Worm (Caenorhabditis elegans) whole organism, young adult: ENCODE measurements around the gene Y49F6B.14.
A peak's percentile ranks its signal among the peaks of the same experiment; 100 is the strongest.

Experiments used
- B0019.2 ChIP-seq: fragments of 200-800 bp; sonication (Bioruptor generic); conservative IDR thresholded peaks from 2 replicates; pipeline ENCODE4 v1.3.6; 2022; ENCODE audit warnings: missing genetic modification reagents, missing genetic modification characterization, missing compliant biosample characterization
- B0261.1 ChIP-seq: sonication (generic microtip); optimal IDR thresholded peaks from 2 replicates; lab custom pipeline; 2016; ENCODE audit warnings: mild to moderate bottlenecking, missing genetic modification characterization, moderate library complexity, missing compliant biosample characterization
- C06A6.2 ChIP-seq: fragments of 200-800 bp; sonication (Bioruptor generic); conservative IDR thresholded peaks from 2 replicates; pipeline ENCODE4 v1.3.6; 2022; ENCODE audit warnings: missing genetic modification characterization, missing compliant biosample characterization
- F10E7.11 ChIP-seq: sonication (generic microtip); optimal IDR thresholded peaks from 2 replicates; lab custom pipeline; 2017; ENCODE audit warnings: mild to moderate bottlenecking, missing genetic modification characterization, moderate library complexity, missing compliant biosample characterization
- F33H1.4 ChIP-seq: fragments of 200-800 bp; sonication (Bioruptor generic); IDR thresholded peaks from 2 replicates; pipeline ENCODE4 v1.3.6; 2022; ENCODE audit warnings: missing genetic modification reagents, missing genetic modification characterization, missing compliant biosample characterization
- F55B11.4 ChIP-seq: sonication (generic microtip); optimal IDR thresholded peaks from 2 replicates; lab custom pipeline; 2016; ENCODE audit warnings: missing compliant biosample characterization, missing genetic modification characterization, borderline replicate concordance; ENCODE audit not compliant: insufficient read depth
- K12H6.12 ChIP-seq: fragments of 200-800 bp; sonication (Bioruptor generic); optimal IDR thresholded peaks from 2 replicates; lab custom pipeline; 2018; ENCODE audit warnings: mild to moderate bottlenecking, missing genetic modification characterization, missing compliant biosample characterization
- Y67H2A.10 ChIP-seq: fragments of 200-800 bp; sonication (Bioruptor generic); conservative IDR thresholded peaks from 2 replicates; pipeline ENCODE4 v1.3.6; 2022; ENCODE audit warnings: missing genetic modification reagents, missing genetic modification characterization, missing compliant biosample characterization
- Y79H2A.3 ChIP-seq: fragments of 200-800 bp; sonication (Bioruptor generic); conservative IDR thresholded peaks from 2 replicates; pipeline ENCODE4 v1.3.6; 2022; ENCODE audit warnings: missing genetic modification reagents, missing genetic modification characterization, missing compliant biosample characterization
- Y95B8A.8 ChIP-seq: fragments of 200-800 bp; sonication (Bioruptor generic); IDR thresholded peaks from 2 replicates; pipeline ENCODE4 v1.3.6; 2022; ENCODE audit warnings: missing genetic modification reagents, missing genetic modification characterization, missing compliant biosample characterization
- ama-1 ChIP-seq, 3 experiments: fragments of 150-350 bp in 1 of 3; sonication (generic microtip) in 2 of 3; optimal IDR thresholded peaks; 2 replicates each; lab custom pipeline; 2014 to 2018; ENCODE audit warnings: missing biosample characterization in 2 of 3, missing genetic modification characterization in 2 of 3, missing genetic modification reagents in 2 of 3
- aptf-2 ChIP-seq: fragments of 200-800 bp; sonication (Bioruptor generic); conservative IDR thresholded peaks from 2 replicates; pipeline ENCODE4 v1.3.6; 2022; ENCODE audit warnings: missing genetic modification reagents, missing genetic modification characterization, missing compliant biosample characterization
- athp-1 ChIP-seq: sonication (generic microtip); optimal IDR thresholded peaks from 2 replicates; lab custom pipeline; 2017; ENCODE audit warnings: mild to moderate bottlenecking, missing genetic modification characterization, missing compliant biosample characterization
- bed-2 ChIP-seq: fragments of 200-800 bp; sonication (Bioruptor generic); IDR thresholded peaks from 2 replicates; pipeline ENCODE4 v1.3.6; 2022; ENCODE audit warnings: missing genetic modification reagents, missing genetic modification characterization, missing compliant biosample characterization
- cebp-1 ChIP-seq, 2 experiments: fragments of 200-800 bp in 1 of 2; sonication (Bioruptor generic) in 1 of 2; sonication (generic microtip) in 1 of 2; IDR thresholded peaks in 1 of 2; optimal IDR thresholded peaks in 1 of 2; 2 replicates each; pipeline versions ENCODE4 v1.3.6 to Lab custom; 2017 to 2022; ENCODE audit warnings: missing compliant biosample characterization in 2 of 2, missing genetic modification characterization in 2 of 2, mild to moderate bottlenecking in 1 of 2, missing genetic modification reagents in 1 of 2, moderate library complexity in 1 of 2
- cebp-2 ChIP-seq: fragments of 200-800 bp; sonication (Bioruptor generic); IDR thresholded peaks from 2 replicates; pipeline ENCODE4 v1.3.6; 2022; ENCODE audit warnings: missing genetic modification characterization, missing compliant biosample characterization
- ceh-40 ChIP-seq: fragments of 200-800 bp; sonication (Bioruptor generic); IDR thresholded peaks from 2 replicates; pipeline ENCODE4 v1.3.6; 2022; ENCODE audit warnings: missing genetic modification characterization, missing compliant biosample characterization
- ceh-91 ChIP-seq: fragments of 200-800 bp; sonication (Bioruptor generic); IDR thresholded peaks from 2 replicates; pipeline ENCODE4 v1.3.6; 2022; ENCODE audit warnings: missing genetic modification reagents, missing genetic modification characterization, missing compliant biosample characterization
- dox-1 ChIP-seq: fragments of 200-800 bp; sonication (Bioruptor generic); IDR thresholded peaks from 2 replicates; pipeline ENCODE4 v1.3.6; 2022; ENCODE audit warnings: missing genetic modification reagents, missing genetic modification characterization, missing compliant biosample characterization
- dpff-1 ChIP-seq: sonication (generic microtip); optimal IDR thresholded peaks from 2 replicates; lab custom pipeline; 2017; ENCODE audit warnings: mild to moderate bottlenecking, missing genetic modification characterization, missing compliant biosample characterization
- egrh-3 ChIP-seq: fragments of 200-800 bp; sonication (Bioruptor generic); IDR thresholded peaks from 2 replicates; pipeline ENCODE4 v1.3.6; 2022; ENCODE audit warnings: missing genetic modification reagents, missing genetic modification characterization, missing compliant biosample characterization
- ekl-4 ChIP-seq: fragments of 200-800 bp; sonication (Bioruptor generic); IDR thresholded peaks from 2 replicates; pipeline ENCODE4 v1.3.6; 2022; ENCODE audit warnings: missing genetic modification reagents, missing genetic modification characterization, missing compliant biosample characterization
- hmg-20 ChIP-seq: fragments of 200-800 bp; sonication (Bioruptor generic); IDR thresholded peaks from 2 replicates; pipeline ENCODE4 v1.3.6; 2022; ENCODE audit warnings: missing genetic modification reagents, missing genetic modification characterization, missing compliant biosample characterization
- lin-40 ChIP-seq: sonication (generic microtip); optimal IDR thresholded peaks from 2 replicates; lab custom pipeline; 2016; ENCODE audit warnings: missing genetic modification characterization, mild to moderate bottlenecking, missing compliant biosample characterization, missing genotype, missing genetic modification reagents
- lin-54 ChIP-seq: fragments of 200-800 bp; sonication (Bioruptor generic); optimal IDR thresholded peaks from 2 replicates; lab custom pipeline; 2018; ENCODE audit warnings: mild to moderate bottlenecking, missing genetic modification characterization, missing compliant biosample characterization
- madf-3 ChIP-seq: fragments of 200-800 bp; sonication (Bioruptor generic); IDR thresholded peaks from 2 replicates; pipeline ENCODE4 v1.3.6; 2022; ENCODE audit warnings: missing genetic modification reagents, missing genetic modification characterization, missing compliant biosample characterization
- madf-8 ChIP-seq: fragments of 200-800 bp; sonication (Bioruptor generic); conservative IDR thresholded peaks from 2 replicates; pipeline ENCODE4 v1.3.6; 2022; ENCODE audit warnings: missing genetic modification reagents, missing genetic modification characterization, missing compliant biosample characterization
- mcd-1 ChIP-seq: fragments of 200-800 bp; sonication (Bioruptor generic); IDR thresholded peaks from 2 replicates; pipeline ENCODE4 v1.3.6; 2022; ENCODE audit warnings: missing genetic modification reagents, missing genetic modification characterization, missing compliant biosample characterization
- mes-4 ChIP-seq: sonication (generic microtip); optimal IDR thresholded peaks from 2 replicates; lab custom pipeline; 2016; ENCODE audit warnings: missing genotype, missing genetic modification characterization, missing compliant biosample characterization
- nfya-1 ChIP-seq: sonication (generic microtip); optimal IDR thresholded peaks from 2 replicates; lab custom pipeline; 2017; ENCODE audit warnings: antibody characterized with exemption, missing compliant biosample characterization, missing genetic modification characterization, borderline replicate concordance; ENCODE audit not compliant: insufficient read depth
- nfya-2 ChIP-seq: fragments of 200-800 bp; sonication (Bioruptor generic); IDR thresholded peaks from 2 replicates; pipeline ENCODE4 v1.3.6; 2022; ENCODE audit warnings: missing genetic modification reagents, missing genetic modification characterization, missing compliant biosample characterization
- nhr-179 ChIP-seq: sonication (generic microtip); optimal IDR thresholded peaks from 2 replicates; lab custom pipeline; 2016; ENCODE audit warnings: mild to moderate bottlenecking, missing genetic modification characterization, missing compliant biosample characterization
- repo-1 ChIP-seq: sonication (generic microtip); optimal IDR thresholded peaks from 2 replicates; lab custom pipeline; 2017; ENCODE audit warnings: mild to moderate bottlenecking, missing genetic modification characterization, missing compliant biosample characterization
- rpc-1 ChIP-seq, 2 experiments: fragments of 150-350 bp in 1 of 2; sonication (generic microtip) in 1 of 2; optimal IDR thresholded peaks; 2 replicates each; lab custom pipeline; 2014 to 2018; ENCODE audit warnings: missing biosample characterization in 1 of 2, missing genetic modification characterization in 1 of 2, missing genetic modification reagents in 1 of 2, missing genotype in 1 of 2
- sdz-38 ChIP-seq: sonication (generic microtip); optimal IDR thresholded peaks from 2 replicates; lab custom pipeline; 2016; ENCODE audit warnings: missing genotype, missing genetic modification characterization, missing compliant biosample characterization
- snpc-3.4 ChIP-seq: sonication (generic microtip); optimal IDR thresholded peaks from 2 replicates; lab custom pipeline; 2017; ENCODE audit warnings: missing genetic modification characterization, mild to moderate bottlenecking, missing compliant biosample characterization, antibody characterized with exemption, moderate library complexity, missing genotype, missing genetic modification reagents
- somi-1 ChIP-seq: fragments of 200-800 bp; sonication (Bioruptor generic); optimal IDR thresholded peaks from 2 replicates; lab custom pipeline; 2018; ENCODE audit warnings: mild to moderate bottlenecking, missing genetic modification characterization, missing compliant biosample characterization
- sptf-2 ChIP-seq: fragments of 200-800 bp; sonication (Bioruptor generic); optimal IDR thresholded peaks from 2 replicates; lab custom pipeline; 2018; ENCODE audit warnings: mild to moderate bottlenecking, missing genetic modification characterization, missing compliant biosample characterization
- tbx-9 ChIP-seq: sonication (generic microtip); optimal IDR thresholded peaks from 2 replicates; lab custom pipeline; 2016; ENCODE audit warnings: borderline replicate concordance, missing genetic modification characterization, inconsistent platforms, missing compliant biosample characterization
- tlf-1 ChIP-seq: fragments of 200-800 bp; sonication (Bioruptor generic); optimal IDR thresholded peaks from 2 replicates; lab custom pipeline; 2018; ENCODE audit warnings: mild to moderate bottlenecking, missing genetic modification characterization, missing compliant biosample characterization
- unc-130 ChIP-seq: sonication (generic microtip); optimal IDR thresholded peaks from 2 replicates; lab custom pipeline; 2016; ENCODE audit warnings: missing genetic modification reagents, missing genetic modification characterization, missing compliant biosample characterization
- zfh-2 ChIP-seq: fragments of 200-800 bp; sonication (Bioruptor generic); conservative IDR thresholded peaks from 2 replicates; pipeline ENCODE4 v1.3.6; 2022; ENCODE audit warnings: missing genetic modification reagents, missing genetic modification characterization, missing compliant biosample characterization
- ztf-22 ChIP-seq: fragments of 200-800 bp; sonication (Bioruptor generic); optimal IDR thresholded peaks from 2 replicates; lab custom pipeline; 2018; ENCODE audit warnings: mild to moderate bottlenecking, missing genetic modification characterization, moderate library complexity, missing compliant biosample characterization
- ztf-26 ChIP-seq: sonication (generic microtip); optimal IDR thresholded peaks from 2 replicates; lab custom pipeline; 2017; ENCODE audit warnings: missing genetic modification characterization, missing compliant biosample characterization
- ztf-28 ChIP-seq: fragments of 200-800 bp; sonication (Bioruptor generic); IDR thresholded peaks from 2 replicates; pipeline ENCODE4 v1.3.6; 2022; ENCODE audit warnings: missing genetic modification reagents, missing genetic modification characterization, missing compliant biosample characterization

The Y49F6B.14 gene

DNA sequence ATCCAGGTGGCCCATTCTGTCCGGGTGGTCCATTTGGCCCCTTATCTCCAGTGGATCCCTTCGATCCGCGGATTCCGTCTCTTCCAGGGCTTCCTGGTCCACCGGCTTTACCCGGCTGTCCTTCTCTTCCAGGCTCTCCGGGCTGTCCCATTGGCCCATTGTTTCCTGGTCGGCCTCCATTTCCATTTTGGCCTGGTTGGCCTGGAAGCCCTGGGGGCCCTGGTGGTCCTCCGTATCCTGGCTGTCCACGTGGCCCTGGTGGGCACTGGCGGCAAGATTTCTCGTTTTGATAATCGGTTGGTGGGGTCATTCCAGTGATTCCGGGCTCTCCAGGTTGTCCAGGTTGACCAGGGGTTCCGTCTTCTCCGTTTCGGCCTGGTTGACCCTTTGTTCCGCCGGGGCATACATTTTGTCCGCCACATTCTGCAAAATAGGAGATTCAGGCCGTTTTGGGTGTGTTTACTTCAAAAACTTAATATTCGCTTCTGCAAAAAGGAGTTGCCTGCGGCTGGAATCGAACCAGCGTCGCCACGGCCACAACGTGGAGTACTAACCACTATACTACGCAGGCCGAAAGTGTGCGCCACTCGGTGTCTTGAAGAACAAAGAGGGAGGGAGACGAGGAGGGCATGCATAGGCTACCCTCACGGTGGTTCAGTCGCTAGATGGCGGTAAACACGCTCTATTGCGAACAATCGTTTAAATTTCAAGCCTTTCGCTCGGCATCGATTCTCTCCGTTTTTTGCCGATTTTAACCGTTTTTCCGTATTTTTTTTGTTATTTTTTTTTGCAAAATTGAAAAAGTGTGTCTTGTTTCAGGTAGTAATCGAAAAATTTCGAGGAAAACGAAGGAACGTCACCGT, 5.9 kb upstream of the Y49F6B.14 start, which contains the start of gene W09G10.9 (continued):
- TF ChIP-seq ceh-91 (GFP tag; lab: Robert Waterston, UW) (no peak), nfya-2 (GFP tag; lab: Robert Waterston, UW) (no peak), F10E7.11 (tag; lab: Kevin White, UChicago) (no peak), somi-1 (GFP tag; lab: Kevin White, UChicago) (no peak), ama-1 (optimal IDR thresholded peaks at IDR 0.05; lab: Kevin White, UChicago) (no peak), ama-1 (GFP tag; optimal IDR thresholded peaks at IDR 0.05; lab: Kevin White, UChicago) (peak in 1 of 2 experiments; percentile 44), athp-1 (tag; lab: Kevin White, UChicago) (peak; percentile 9), F33H1.4 (GFP tag; lab: Robert Waterston, UW) (peak; percentile 61), C06A6.2 (0 out of 2 replicates have a peak, but pooled peaks have one; percentile 45), mcd-1 (GFP tag; lab: Robert Waterston, UW) (peak; percentile 96), aptf-2 (GFP tag; lab: Robert Waterston, UW) (no peak), snpc-3.4 (tag; lab: Kevin White, UChicago) (peak; percentile 43), dox-1 (peak; percentile 91), tlf-1 (no peak), sptf-2 (no peak), Y95B8A.8 (GFP tag; lab: Robert Waterston, UW) (peak; percentile 83), dpff-1 (no peak), B0019.2 (peak; percentile 70; the same call in 1 of the 2 replicates), K12H6.12 (tag; lab: Kevin White, UChicago) (peak; percentile 54), bed-2 (GFP tag; lab: Robert Waterston, UW) (no peak), madf-3 (GFP tag; lab: Robert Waterston, UW) (no peak), cebp-1 (GFP tag; IDR thresholded peaks at IDR 0.05; lab: Robert Waterston, UW) (no peak), cebp-1 (tag; optimal IDR thresholded peaks at IDR 0.05; lab: Kevin White, UChicago) (peak; percentile 65), tbx-9 (tag; lab: Kevin White, UChicago) (no peak), egrh-3 (GFP tag; lab: Robert Waterston, UW) (peak; percentile 52), unc-130 (GFP tag; lab: Kevin White, UChicago) (no peak), F55B11.4 (tag; lab: Kevin White, UChicago) (no peak), ekl-4 (GFP tag; lab: Robert Waterston, UW) (peak; percentile 75), zfh-2 (GFP tag; lab: Robert Waterston, UW) (peak; percentile 82), B0261.1 (peak; percentile 84), ztf-28 (GFP tag; lab: Robert Waterston, UW) (peak; percentile 70; the same call in 1 of the 2 replicates), cebp-2 (no peak), sdz-38 (tag; lab: Kevin White, UChicago) (no peak), Y67H2A.10 (GFP tag; lab: Robert Waterston, UW) (no peak), Y79H2A.3 (GFP tag; lab: Robert Waterston, UW) (0 out of 2 replicates have a peak, but pooled peaks have one; percentile 65), repo-1 (no peak)

DNA sequence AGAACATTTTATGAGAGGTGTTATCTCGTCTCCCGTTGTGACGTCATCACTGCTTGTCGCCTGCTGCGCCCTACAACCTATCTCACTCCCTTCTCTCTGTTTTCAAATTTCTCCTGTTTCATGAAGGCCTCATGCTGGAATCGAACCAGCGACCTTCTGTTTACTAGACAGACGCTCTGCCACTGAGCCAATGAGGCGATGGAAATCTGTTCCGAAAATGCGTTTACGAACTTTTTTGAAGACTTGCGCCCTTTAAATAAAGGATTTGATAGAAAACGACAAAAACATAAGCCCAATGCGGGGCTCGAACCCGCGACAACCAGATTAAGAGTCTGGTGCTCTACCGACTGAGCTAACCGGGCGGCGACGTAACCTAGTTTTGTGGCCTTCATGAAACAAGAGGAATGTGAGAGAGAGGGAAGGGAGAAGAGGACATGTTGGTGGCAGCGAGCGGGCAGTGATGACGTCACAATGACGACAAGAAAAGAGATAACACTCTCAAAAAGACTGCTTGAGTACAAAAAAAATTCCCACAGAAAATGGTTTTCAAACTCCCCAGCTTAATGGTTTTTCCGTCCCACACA, 3.8 kb upstream of the Y49F6B.14 start, which contains the start of gene clec-126:
clec-126 (plus strand) TSS at position 534 of the 584 bp plus-strand sequence.
- TF ChIP-seq ztf-26 (tag; lab: Kevin White, UChicago) (peak; percentile 93), lin-40 (tag; lab: Kevin White, UChicago) (peak; percentile 94), rpc-1 (optimal IDR thresholded peaks at IDR 0.05; lab: Kevin White, UChicago) (peak; percentile 88), rpc-1 (tag; optimal IDR thresholded peaks at IDR 0.05; lab: Kevin White, UChicago) (peak; percentile 89), Y79H2A.3 (GFP tag; lab: Robert Waterston, UW) (no peak), ceh-40 (GFP tag; lab: Robert Waterston, UW) (no peak), hmg-20 (GFP tag; lab: Robert Waterston, UW) (0 out of 2 replicates have a peak, but pooled peaks have one; percentile 47), B0261.1 (peak; percentile 97), nfya-1 (tag; lab: Kevin White, UChicago) (no peak), madf-8 (GFP tag; lab: Robert Waterston, UW) (0 out of 2 replicates have a peak, but pooled peaks have one; percentile 11), aptf-2 (GFP tag; lab: Robert Waterston, UW) (no peak), lin-54 (peak; percentile 75), nhr-179 (peak; percentile 53), mes-4 (tag; lab: Kevin White, UChicago) (peak; percentile 77), ztf-22 (GFP tag; lab: Kevin White, UChicago) (peak; percentile 56)
